Fruit fly (Drosophila melanogaster) whole organism, embryonic: ENCODE data around the gene CG5913.

Source experiments
- C15 ChIP-seq: fragments of 200-800 bp; sonication (Bioruptor generic); IDR thresholded peaks from 3 replicates; pipeline ENCODE4 v1.3.6; 2022; ENCODE audit warnings: missing biosample characterization, missing genetic modification characterization
- CG12236 ChIP-seq: fragments of 200-800 bp; sonication (Bioruptor generic); optimal IDR thresholded peaks from 2 replicates; lab custom pipeline; 2016; ENCODE audit warnings: missing biosample characterization, missing genetic modification characterization
- CG2875 ChIP-seq: fragments of 200-800 bp; sonication (Bioruptor generic); optimal IDR thresholded peaks from 2 replicates; lab custom pipeline; 2017; ENCODE audit warnings: missing biosample characterization, mild to moderate bottlenecking, missing genetic modification characterization, missing genetic modification reagents
- CG5180 ChIP-seq: fragments of 200-800 bp; sonication (Bioruptor generic); optimal IDR thresholded peaks from 3 replicates; lab custom pipeline; 2017; ENCODE audit warnings: missing biosample characterization, missing genetic modification characterization, mild to moderate bottlenecking, moderate library complexity, missing genetic modification reagents
- CG8944 ChIP-seq: fragments of 200-800 bp; sonication (Bioruptor generic); optimal IDR thresholded peaks from 3 replicates; lab custom pipeline; 2016; ENCODE audit warnings: missing biosample characterization, missing genetic modification characterization
- CG9215 ChIP-seq: fragments of 200-800 bp; sonication (Bioruptor generic); IDR thresholded peaks from 2 replicates; pipeline ENCODE4 v1.3.6; 2022; ENCODE audit warnings: missing biosample characterization, missing genetic modification characterization
- psq ChIP-seq: fragments of 200-800 bp; sonication (Bioruptor generic); optimal IDR thresholded peaks from 2 replicates; lab custom pipeline; 2017; ENCODE audit warnings: missing biosample characterization, missing genetic modification characterization

DNA sequence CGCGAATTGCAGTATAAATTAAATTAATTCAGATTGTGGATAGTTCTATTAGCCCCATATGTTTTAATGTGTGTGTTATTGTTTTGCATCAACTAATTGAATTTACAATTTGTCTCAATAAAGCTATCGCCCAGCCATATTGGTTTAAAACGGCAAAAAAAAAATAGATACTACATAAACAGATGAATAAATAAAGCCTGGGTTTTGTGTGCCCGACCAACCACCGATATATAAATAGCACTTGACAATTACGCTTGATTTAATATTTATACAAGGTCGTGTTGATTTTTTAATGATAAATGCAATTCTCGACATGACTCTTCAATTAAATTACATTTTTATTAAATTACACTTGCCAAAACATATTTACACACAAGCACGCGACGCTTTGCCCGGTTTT is 22.9 kb upstream of the CG5913 start:
- no peak for TF ChIP-seq psq (GFP tag; lab: Kevin White, UChicago)
- TF ChIP-seq C15 (GFP tag; lab: Robert Waterston, UW), result no peak
- TF ChIP-seq CG9215 (GFP tag; lab: Robert Waterston, UW), result no peak
- no peak for TF ChIP-seq CG8944 (GFP tag; lab: Kevin White, UChicago)
- TF ChIP-seq CG12236 (GFP tag; lab: Kevin White, UChicago), result no peak
- no peak for TF ChIP-seq CG5180 (GFP tag; lab: Kevin White, UChicago)
- no peak for TF ChIP-seq CG2875 (GFP tag; lab: Kevin White, UChicago)
